Fruit fly (Drosophila melanogaster) whole organism, embryonic: Measurements from ENCODE around the gene CG33230.
A peak's percentile ranks its signal among the peaks of the same experiment; 100 is the strongest.

ENCODE experiments used
- ATbp ChIP-seq: fragments of 200-800 bp; sonication (Bioruptor generic); optimal IDR thresholded peaks from 2 replicates; lab custom pipeline; 2017; ENCODE audit warnings: missing biosample characterization, mild to moderate bottlenecking, missing genetic modification characterization, missing genetic modification reagents
- Atf3 ChIP-seq: fragments of 200-800 bp; sonication (Bioruptor generic); optimal IDR thresholded peaks from 3 replicates; lab custom pipeline; 2016; ENCODE audit warnings: missing biosample characterization, missing genetic modification characterization
- Bdp1 ChIP-seq: fragments of 200-800 bp; sonication (Bioruptor generic); optimal IDR thresholded peaks from 3 replicates; lab custom pipeline; 2016; ENCODE audit warnings: missing biosample characterization, missing genetic modification characterization
- Bgb ChIP-seq: fragments of 200-800 bp; sonication (Bioruptor generic); IDR thresholded peaks from 2 replicates; pipeline ENCODE4 v1.3.6; 2022; ENCODE audit warnings: missing biosample characterization, missing genetic modification characterization; ENCODE audit not compliant: partially characterized antibody
- Blimp-1 ChIP-seq: fragments of 200-800 bp; sonication (Bioruptor generic); optimal IDR thresholded peaks from 3 replicates; lab custom pipeline; 2018; ENCODE audit warnings: missing biosample characterization, missing genetic modification characterization, mild to moderate bottlenecking, moderate library complexity, missing genetic modification reagents
- CG10267 ChIP-seq: fragments of 200-800 bp; sonication (Bioruptor generic); optimal IDR thresholded peaks from 2 replicates; lab custom pipeline; 2018; ENCODE audit warnings: missing biosample characterization, mild to moderate bottlenecking, missing genetic modification characterization, moderate library complexity
- CG11247 ChIP-seq: fragments of 200-800 bp; sonication (Bioruptor generic); IDR thresholded peaks from 2 replicates; pipeline ENCODE4 v1.3.6; 2022; ENCODE audit warnings: missing biosample characterization, missing genetic modification characterization
- CG11456 ChIP-seq: fragments of 200-800 bp; sonication (Bioruptor generic); IDR thresholded peaks from 3 replicates; pipeline ENCODE4 v1.3.6; 2022; ENCODE audit warnings: missing biosample characterization, missing genetic modification characterization
- CG15514 ChIP-seq: fragments of 200-800 bp; sonication (Bioruptor generic); optimal IDR thresholded peaks from 3 replicates; lab custom pipeline; 2017; ENCODE audit warnings: missing biosample characterization, missing genetic modification characterization, mild to moderate bottlenecking, moderate library complexity, missing genetic modification reagents
- CG15696 ChIP-seq: fragments of 200-800 bp; sonication (Bioruptor generic); optimal IDR thresholded peaks from 2 replicates; lab custom pipeline; 2019; ENCODE audit warnings: missing biosample characterization, mild to moderate bottlenecking, missing genetic modification characterization, moderate library complexity
- CG17912 ChIP-seq: fragments of 200-800 bp; sonication (Bioruptor generic); optimal IDR thresholded peaks from 2 replicates; lab custom pipeline; 2018; ENCODE audit warnings: missing biosample characterization, mild to moderate bottlenecking, missing genetic modification characterization
- CG18764 ChIP-seq: fragments of 200-800 bp; sonication (Bioruptor generic); optimal IDR thresholded peaks from 3 replicates; lab custom pipeline; 2016; ENCODE audit warnings: missing biosample characterization, missing genetic modification characterization
- CG2202 ChIP-seq: fragments of 200-800 bp; sonication (Bioruptor generic); optimal IDR thresholded peaks from 2 replicates; lab custom pipeline; 2018; ENCODE audit warnings: missing biosample characterization, mild to moderate bottlenecking, missing genetic modification characterization
- CG31441 ChIP-seq: fragments of 200-800 bp; sonication (Bioruptor generic); IDR thresholded peaks from 2 replicates; pipeline ENCODE4 v1.3.6; 2022; ENCODE audit warnings: missing biosample characterization, missing genetic modification characterization
- CG3838 ChIP-seq: fragments of 200-800 bp; sonication (Bioruptor generic); optimal IDR thresholded peaks from 3 replicates; lab custom pipeline; 2016; ENCODE audit warnings: missing biosample characterization, missing genetic modification characterization
- CG4360 ChIP-seq: fragments of 200-800 bp; sonication (Bioruptor generic); IDR thresholded peaks from 2 replicates; pipeline ENCODE4 v1.3.6; 2022; ENCODE audit warnings: missing biosample characterization, missing genetic modification characterization
- CG4730 ChIP-seq: fragments of 200-800 bp; sonication (Bioruptor generic); IDR thresholded peaks from 2 replicates; pipeline ENCODE4 v1.3.6; 2022; ENCODE audit warnings: missing biosample characterization, missing genetic modification characterization
- CG6683 ChIP-seq: fragments of 200-800 bp; sonication (Bioruptor generic); optimal IDR thresholded peaks from 2 replicates; lab custom pipeline; 2017; ENCODE audit warnings: missing biosample characterization, mild to moderate bottlenecking, missing genetic modification characterization, missing genetic modification reagents
- CG6689 ChIP-seq: fragments of 200-800 bp; sonication (Bioruptor generic); IDR thresholded peaks from 2 replicates; pipeline ENCODE4 v1.3.6; 2022; ENCODE audit warnings: missing biosample characterization, missing genetic modification characterization
- CG7928 ChIP-seq: fragments of 200-800 bp; sonication (Bioruptor generic); optimal IDR thresholded peaks from 2 replicates; lab custom pipeline; 2017; ENCODE audit warnings: missing biosample characterization, mild to moderate bottlenecking, missing genetic modification characterization
- CG7987 ChIP-seq: fragments of 200-800 bp; sonication (Bioruptor generic); optimal IDR thresholded peaks from 2 replicates; lab custom pipeline; 2018; ENCODE audit warnings: missing biosample characterization, mild to moderate bottlenecking, missing genetic modification characterization, moderate library complexity
- CoRest ChIP-seq: fragments of 200-800 bp; sonication (Bioruptor generic); optimal IDR thresholded peaks from 3 replicates; lab custom pipeline; 2018; ENCODE audit warnings: missing biosample characterization, mild to moderate bottlenecking, missing genetic modification characterization, moderate library complexity
- Dbx ChIP-seq: fragments of 200-800 bp; sonication (Bioruptor generic); IDR thresholded peaks from 3 replicates; pipeline ENCODE4 v1.3.6; 2022; ENCODE audit warnings: missing biosample characterization, missing genetic modification characterization
- Opbp ChIP-seq: fragments of 200-800 bp; sonication (Bioruptor generic); IDR thresholded peaks from 3 replicates; pipeline ENCODE4 v1.3.6; 2022; ENCODE audit warnings: missing biosample characterization, missing genetic modification characterization; ENCODE audit not compliant: partially characterized antibody
- Poxn ChIP-seq: fragments of 200-800 bp; sonication (Bioruptor generic); IDR thresholded peaks from 2 replicates; pipeline ENCODE4 v1.3.6; 2022; ENCODE audit warnings: missing biosample characterization, missing genetic modification characterization
- Rx ChIP-seq: fragments of 200-800 bp; sonication (Bioruptor generic); IDR thresholded peaks from 2 replicates; pipeline ENCODE4 v1.3.6; 2022; ENCODE audit warnings: missing biosample characterization, missing genetic modification characterization
- Sry-β ChIP-seq: fragments of 200-800 bp; sonication (Bioruptor generic); optimal IDR thresholded peaks from 2 replicates; lab custom pipeline; 2018; ENCODE audit warnings: missing biosample characterization, mild to moderate bottlenecking, missing genetic modification characterization, moderate library complexity
- Vsx1 ChIP-seq: fragments of 200-800 bp; sonication (Bioruptor generic); optimal IDR thresholded peaks from 2 replicates; lab custom pipeline; 2017; ENCODE audit warnings: missing biosample characterization, mild to moderate bottlenecking, missing genetic modification characterization, missing genetic modification reagents
- ac ChIP-seq: fragments of 200-800 bp; sonication (Bioruptor generic); optimal IDR thresholded peaks from 3 replicates; lab custom pipeline; 2017; ENCODE audit warnings: missing biosample characterization, mild to moderate bottlenecking, missing genetic modification characterization
- aop ChIP-seq: fragments of 200-800 bp; sonication (Bioruptor generic); IDR thresholded peaks from 2 replicates; pipeline ENCODE4 v1.3.6; 2022; ENCODE audit warnings: missing biosample characterization, missing genetic modification characterization
- bigmax ChIP-seq: fragments of 200-800 bp; sonication (Bioruptor generic); optimal IDR thresholded peaks from 2 replicates; lab custom pipeline; 2018; ENCODE audit warnings: missing biosample characterization, mild to moderate bottlenecking, missing genetic modification characterization
- bowl ChIP-seq: fragments of 200-800 bp; sonication (Bioruptor generic); IDR thresholded peaks from 2 replicates; pipeline ENCODE4 v1.3.6; 2022; ENCODE audit warnings: missing biosample characterization, missing genetic modification characterization
- bsh ChIP-seq, 2 experiments: fragments of 200-800 bp; sonication (Bioruptor generic); optimal IDR thresholded peaks; 2 replicates each; lab custom pipeline; 2017 to 2018; ENCODE audit warnings: mild to moderate bottlenecking in 2 of 2, missing biosample characterization in 2 of 2, missing genetic modification characterization in 2 of 2, moderate library complexity in 1 of 2
- cato ChIP-seq: fragments of 200-800 bp; sonication (Bioruptor generic); optimal IDR thresholded peaks from 2 replicates; lab custom pipeline; 2016; ENCODE audit warnings: missing biosample characterization, missing genetic modification characterization, borderline replicate concordance
- inv ChIP-seq: fragments of 200-800 bp; sonication (Bioruptor generic); IDR thresholded peaks from 2 replicates; pipeline ENCODE4 v1.3.6; 2022; ENCODE audit warnings: missing biosample characterization, missing genetic modification characterization; ENCODE audit not compliant: partially characterized antibody
- jigr1 ChIP-seq: fragments of 200-800 bp; sonication (Bioruptor generic); IDR thresholded peaks from 3 replicates; pipeline ENCODE4 v1.3.6; 2022; ENCODE audit warnings: missing biosample characterization, missing genetic modification characterization
- luna ChIP-seq: fragments of 200-800 bp; sonication (Bioruptor generic); optimal IDR thresholded peaks from 2 replicates; lab custom pipeline; 2016; ENCODE audit warnings: missing biosample characterization, missing genetic modification characterization
- org-1 ChIP-seq: fragments of 200-800 bp; sonication (Bioruptor generic); optimal IDR thresholded peaks from 2 replicates; lab custom pipeline; 2017; ENCODE audit warnings: missing biosample characterization, missing genetic modification characterization
- prd ChIP-seq, 3 experiments: fragments of >200 bp in 2 of 3; fragments of 200-800 bp in 1 of 3; sonication (Bioruptor generic) in 1 of 3; optimal IDR thresholded peaks in 2 of 3; IDR thresholded peaks in 1 of 3; 2 replicates in 2 of 3; 3 replicates in 1 of 3; pipeline versions ENCODE4 v1.3.6 to Lab custom; 2017 to 2022; ENCODE audit warnings: missing biosample characterization in 1 of 3, missing genetic modification characterization in 1 of 3
- repo ChIP-seq: fragments of 200-800 bp; sonication (Bioruptor generic); optimal IDR thresholded peaks from 2 replicates; lab custom pipeline; 2016; ENCODE audit warnings: missing biosample characterization, missing genetic modification characterization
- rib ChIP-seq: fragments of 200-800 bp; sonication (Bioruptor generic); IDR thresholded peaks from 2 replicates; pipeline ENCODE4 v1.3.6; 2022; ENCODE audit warnings: missing biosample characterization, missing genetic modification characterization
- sens ChIP-seq: fragments of 200-800 bp; sonication (Bioruptor generic); peaks from one replicate; lab custom pipeline; 2016; ENCODE audit warnings: missing biosample characterization, missing genetic modification characterization
- seq ChIP-seq: fragments of 200-800 bp; sonication (Bioruptor generic); IDR thresholded peaks from 2 replicates; pipeline ENCODE4 v1.3.6; 2022; ENCODE audit warnings: missing biosample characterization, missing genetic modification characterization
- shn ChIP-seq: fragments of 200-800 bp; sonication (Bioruptor generic); optimal IDR thresholded peaks from 3 replicates; lab custom pipeline; 2016; ENCODE audit warnings: missing biosample characterization, missing genetic modification characterization
- tin ChIP-seq: fragments of 200-800 bp; sonication (Bioruptor generic); optimal IDR thresholded peaks from 3 replicates; lab custom pipeline; 2016; ENCODE audit warnings: missing biosample characterization, missing genetic modification characterization
- unpg ChIP-seq: fragments of 200-800 bp; sonication (Bioruptor generic); optimal IDR thresholded peaks from 3 replicates; lab custom pipeline; 2018; ENCODE audit warnings: missing biosample characterization, mild to moderate bottlenecking, missing genetic modification characterization, moderate library complexity
- vnd ChIP-seq: fragments of 200-800 bp; sonication (Bioruptor generic); IDR thresholded peaks from 3 replicates; pipeline ENCODE4 v1.3.6; 2022; ENCODE audit warnings: missing biosample characterization, missing genetic modification characterization; ENCODE audit not compliant: partially characterized antibody
- z ChIP-seq: fragments of 200-800 bp; sonication (Bioruptor generic); IDR thresholded peaks from 3 replicates; pipeline ENCODE4 v1.3.6; 2022; ENCODE audit warnings: missing biosample characterization, missing genetic modification characterization
- zen2 ChIP-seq: fragments of 200-800 bp; sonication (Bioruptor generic); IDR thresholded peaks from 3 replicates; pipeline ENCODE4 v1.3.6; 2022; ENCODE audit warnings: missing biosample characterization, missing genetic modification characterization; ENCODE audit not compliant: partially characterized antibody

CG33230 gene

DNA sequence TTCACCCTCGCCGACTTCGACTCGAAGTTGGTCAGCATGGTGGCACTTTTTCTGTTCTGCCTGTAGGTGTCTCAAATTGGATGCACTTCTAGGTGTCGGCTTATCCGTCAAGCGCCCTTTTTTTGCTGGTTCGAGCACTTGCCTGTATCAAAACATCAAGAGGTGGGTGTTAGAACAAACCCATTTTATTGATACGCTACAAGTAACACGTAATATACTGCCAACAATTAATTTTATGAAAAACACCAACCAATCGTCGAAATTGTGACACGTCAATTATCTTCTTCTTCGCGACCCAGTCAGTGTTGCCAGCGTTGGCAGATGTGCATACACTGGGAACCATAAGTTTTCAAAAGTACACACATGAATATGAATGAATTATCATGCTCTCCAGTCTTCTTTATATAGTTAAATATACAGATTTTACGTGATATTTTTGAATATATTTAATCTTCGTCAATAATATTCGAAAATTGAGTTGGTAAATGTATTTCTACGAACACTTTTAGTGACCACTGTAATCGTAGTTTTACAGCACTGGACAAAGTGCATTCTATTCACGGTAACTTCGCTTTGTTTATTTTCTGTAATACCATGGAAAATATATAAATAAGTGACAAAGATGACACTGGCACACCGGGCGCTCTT lies 26.8 kb downstream of the CG33230 start, which contains the start of the genes alphaCOP and CG13919 (continued):
- TF ChIP-seq seq (GFP tag; lab: Robert Waterston, UW) (peak; percentile 96), CoRest (tag; lab: Kevin White, UChicago) (peak; percentile 98), z (GFP tag; lab: Robert Waterston, UW) (no peak), cato (GFP tag; lab: Kevin White, UChicago) (peak; percentile 94), CG4360 (GFP tag; lab: Robert Waterston, UW) (peak; percentile 76), inv (GFP tag; lab: Robert Waterston, UW) (0 out of 2 replicates have a peak, but pooled peaks have one; percentile 12), CG15696 (tag; lab: Kevin White, UChicago) (peak; percentile 85), vnd (GFP tag; lab: Robert Waterston, UW) (no peak), shn (peak; percentile 84), zen2 (GFP tag; lab: Robert Waterston, UW) (no peak), CG7987 (peak; percentile 86), CG10267 (tag; lab: Kevin White, UChicago) (peak; percentile 100), unpg (GFP tag; lab: Kevin White, UChicago) (peak; percentile 98), bsh (GFP tag; optimal IDR thresholded peaks at IDR 0.05; lab: Kevin White, UChicago) (peak; percentile 86 to 98), Poxn (peak; percentile 92), CG7928 (GFP tag; lab: Kevin White, UChicago) (peak; percentile 64), CG4730 (peak; percentile 96), CG11247 (peak; percentile 94), CG3838 (GFP tag; lab: Kevin White, UChicago) (peak; percentile 89), CG2202 (tag; lab: Kevin White, UChicago) (peak; percentile 95), jigr1 (GFP tag; lab: Robert Waterston, UW) (peak; percentile 83), CG18764 (GFP tag; lab: Kevin White, UChicago) (peak; percentile 88), prd (optimal IDR thresholded peaks at IDR 0.05; lab: Kevin White, UChicago) (no peak), prd (GFP tag; IDR thresholded peaks at IDR 0.05; lab: Robert Waterston, UW) (peak; percentile 98), CG6689 (GFP tag; lab: Robert Waterston, UW) (peak; percentile 97), repo (GFP tag; lab: Kevin White, UChicago) (peak; percentile 89), Vsx1 (peak; percentile 87), CG17912 (GFP tag; lab: Kevin White, UChicago) (peak; percentile 84), CG11456 (GFP tag; lab: Robert Waterston, UW) (peak; percentile 95), bigmax (peak; percentile 20), Sry-β (GFP tag; lab: Kevin White, UChicago) (peak; percentile 60), Dbx (GFP tag; lab: Robert Waterston, UW) (peak; percentile 93), CG31441 (GFP tag; lab: Robert Waterston, UW) (peak; percentile 97), rib (GFP tag; lab: Robert Waterston, UW) (peak; percentile 97), Bgb (GFP tag; lab: Robert Waterston, UW) (no peak), sens (peak; percentile 99), org-1 (GFP tag; lab: Kevin White, UChicago) (peak; percentile 91), luna (GFP tag; lab: Kevin White, UChicago) (peak; percentile 72), CG15514 (GFP tag; lab: Kevin White, UChicago) (peak; percentile 90), Atf3 (peak; percentile 85), Bdp1 (GFP tag; lab: Kevin White, UChicago) (peak; percentile 88), tin (GFP tag; lab: Kevin White, UChicago) (peak; percentile 93), ATbp (peak; percentile 93), aop (GFP tag; lab: Robert Waterston, UW) (peak; percentile 80), CG6683 (GFP tag; lab: Kevin White, UChicago) (peak; percentile 82), Rx (GFP tag; lab: Robert Waterston, UW) (peak; percentile 92), Opbp (GFP tag; lab: Robert Waterston, UW) (no peak), bowl (GFP tag; lab: Robert Waterston, UW) (peak; percentile 94), ac (GFP tag; lab: Kevin White, UChicago) (peak; percentile 84), Blimp-1 (GFP tag; lab: Kevin White, UChicago) (peak; percentile 88)
